Fruit fly (Drosophila melanogaster): ENCODE data around the gene CG3106.
A peak's percentile ranks its signal among the peaks of the same experiment; 100 is the strongest.

Gene CG3106

DNA sequence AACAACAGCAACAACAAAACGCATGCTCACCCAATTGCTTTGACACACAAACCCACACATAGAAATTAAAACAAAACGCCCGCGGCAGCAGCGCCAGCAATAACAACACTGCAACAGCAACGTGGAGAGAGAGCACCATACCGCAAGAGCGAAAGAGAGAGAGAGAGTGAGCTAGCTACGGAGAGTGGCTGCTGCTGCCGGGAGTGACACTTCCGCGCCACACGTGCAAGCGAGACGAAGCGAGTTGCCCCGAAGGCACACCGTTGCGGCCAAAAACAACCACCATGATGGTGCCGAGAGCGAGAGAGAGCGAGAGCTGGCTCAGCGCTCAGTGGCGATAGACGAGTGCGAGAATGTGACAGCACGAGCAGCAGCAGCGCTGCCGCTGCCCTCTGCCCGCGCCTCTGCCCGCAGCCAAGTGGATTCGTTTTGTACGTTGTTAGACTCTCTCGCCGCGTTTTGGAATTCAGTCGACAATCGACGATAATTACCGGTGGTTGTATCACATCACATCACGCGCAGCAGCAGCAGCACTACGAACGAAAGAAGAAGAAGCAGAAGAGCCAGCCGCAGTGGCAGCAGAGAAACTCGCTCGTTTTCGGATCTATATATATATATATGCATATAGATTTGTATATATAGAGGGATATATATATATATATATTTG lies 31.1 kb upstream of the CG3106 start, which contains the start of gene btd (continued):
- TF ChIP-seq insv (GFP tag; optimal IDR thresholded peaks at IDR 0.05): peak in 1 of 2 experiments; percentile 39
- TF ChIP-seq Lim3 (GFP tag; IDR thresholded peaks at IDR 0.05): no peak
- TF ChIP-seq ranshi (GFP tag; IDR thresholded peaks at IDR 0.05): no peak
- peak; percentile 2 for TF ChIP-seq Abd-B (GFP tag; optimal IDR thresholded peaks at IDR 0.05)
- no peak for TF ChIP-seq slp2 (GFP tag; optimal IDR thresholded peaks at IDR 0.05)
- TF ChIP-seq CG18262 (tag; optimal IDR thresholded peaks at IDR 0.05): no peak
- TF ChIP-seq sna (GFP tag; IDR thresholded peaks at IDR 0.05; ENCODE audit: partially characterized antibody): peak; percentile 41; the same call in 1 of the 2 replicates
- TF ChIP-seq Rx (GFP tag; IDR thresholded peaks at IDR 0.05): no peak
- peak; percentile 31 for TF ChIP-seq CG15479 (GFP tag; optimal IDR thresholded peaks at IDR 0.05)
- peak; percentile 95 for TF ChIP-seq seq (GFP tag; IDR thresholded peaks at IDR 0.05)
- no peak for TF ChIP-seq Hmr (GFP tag; optimal IDR thresholded peaks at IDR 0.05)
- TF ChIP-seq Aef1 (GFP tag; IDR thresholded peaks at IDR 0.05): peak; percentile 93
- TF ChIP-seq hbn (GFP tag; IDR thresholded peaks at IDR 0.05; ENCODE audit: partially characterized antibody): 0 out of 2 replicates have a peak, but pooled peaks have one; percentile 28
- no peak for TF ChIP-seq CG17186 (GFP tag; optimal IDR thresholded peaks at IDR 0.05)
- TF ChIP-seq CG9817 (tag; optimal IDR thresholded peaks at IDR 0.05): no peak
- peak; percentile 50; the same call in 1 of the 2 replicates for TF ChIP-seq Bgb (GFP tag; IDR thresholded peaks at IDR 0.05; ENCODE audit: partially characterized antibody)
- TF ChIP-seq Gug (GFP tag; IDR thresholded peaks at IDR 0.05): no peak
- TF ChIP-seq NK7.1 (GFP tag; optimal IDR thresholded peaks at IDR 0.05): no peak
- TF ChIP-seq HLHmδ (GFP tag; optimal IDR thresholded peaks at IDR 0.05): no peak
- TF ChIP-seq Atf-2 (GFP tag; optimal IDR thresholded peaks at IDR 0.05): no peak
- TF ChIP-seq lbe (GFP tag; optimal IDR thresholded peaks at IDR 0.05): no peak
- TF ChIP-seq mld (GFP tag; IDR thresholded peaks at IDR 0.05; ENCODE audit: partially characterized antibody): 0 out of 3 replicates have a peak, but pooled peaks have one; percentile 10
- TF ChIP-seq yki (optimal IDR thresholded peaks at IDR 0.05): peak; percentile 54
- no peak for TF ChIP-seq CG1792 (GFP tag; optimal IDR thresholded peaks at IDR 0.05)
- peak in 1 of 2 experiments; percentile 12 for TF ChIP-seq Pdp1 (GFP tag; optimal IDR thresholded peaks at IDR 0.05)
- TF ChIP-seq prd (optimal IDR thresholded peaks at IDR 0.05): no peak
- TF ChIP-seq prd (GFP tag; IDR thresholded peaks at IDR 0.05): no peak
- TF ChIP-seq sd (tag; optimal IDR thresholded peaks at IDR 0.05): peak; percentile 47
- TF ChIP-seq Opbp (GFP tag; IDR thresholded peaks at IDR 0.05; ENCODE audit: partially characterized antibody): peak; percentile 40; the same call in 1 of the 3 replicates
- TF ChIP-seq sens-2 (GFP tag; IDR thresholded peaks at IDR 0.05): no peak
- no peak for TF ChIP-seq CG6689 (GFP tag; IDR thresholded peaks at IDR 0.05)
- no peak for TF ChIP-seq Spps (tag; optimal IDR thresholded peaks at IDR 0.05)
- TF ChIP-seq CG10366 (GFP tag; IDR thresholded peaks at IDR 0.05): no peak
- TF ChIP-seq CG13287 (GFP tag; IDR thresholded peaks at IDR 0.05; ENCODE audit: partially characterized antibody): peak; percentile 66
- peak; percentile 42 for TF ChIP-seq phol (tag; optimal IDR thresholded peaks at IDR 0.05)
- no peak for TF ChIP-seq CG8281 (tag; optimal IDR thresholded peaks at IDR 0.05)
- no peak for TF ChIP-seq CG14710 (tag; optimal IDR thresholded peaks at IDR 0.05)
- peak; percentile 81 for TF ChIP-seq Med (GFP tag)
- no peak for TF ChIP-seq BtbVII (GFP tag; optimal IDR thresholded peaks at IDR 0.05)
